Fruit fly (Drosophila melanogaster) whole organism, embryonic: ENCODE data around the gene CG33669.
A peak's percentile ranks its signal among the peaks of the same experiment; 100 is the strongest.

Experiments
- Asciz ChIP-seq: fragments of 200-800 bp; sonication (Bioruptor generic); optimal IDR thresholded peaks from 2 replicates; lab custom pipeline; 2017; ENCODE audit warnings: missing biosample characterization, mild to moderate bottlenecking, missing genetic modification characterization, missing genetic modification reagents
- Atf6 ChIP-seq: fragments of 200-800 bp; sonication (Bioruptor generic); IDR thresholded peaks from 2 replicates; pipeline ENCODE4 v1.3.6; 2022; ENCODE audit warnings: missing biosample characterization, missing genetic modification characterization
- CG10321 ChIP-seq: fragments of 200-800 bp; sonication (Bioruptor generic); IDR thresholded peaks from 2 replicates; pipeline ENCODE4 v1.3.6; 2022; ENCODE audit warnings: missing biosample characterization, missing genetic modification characterization
- CG10431 ChIP-seq: fragments of 200-800 bp; sonication (Bioruptor generic); optimal IDR thresholded peaks from 3 replicates; lab custom pipeline; 2018; ENCODE audit warnings: missing biosample characterization, mild to moderate bottlenecking, missing genetic modification characterization
- CG11504 ChIP-seq: fragments of 200-800 bp; sonication (Bioruptor generic); optimal IDR thresholded peaks from 3 replicates; lab custom pipeline; 2019; ENCODE audit warnings: missing biosample characterization, mild to moderate bottlenecking, missing genetic modification characterization, moderate library complexity
- CG12155 ChIP-seq: fragments of 200-800 bp; sonication (Bioruptor generic); optimal IDR thresholded peaks from 3 replicates; lab custom pipeline; 2016; ENCODE audit warnings: missing biosample characterization, missing genetic modification characterization
- CG12236 ChIP-seq: fragments of 200-800 bp; sonication (Bioruptor generic); optimal IDR thresholded peaks from 2 replicates; lab custom pipeline; 2016; ENCODE audit warnings: missing biosample characterization, missing genetic modification characterization
- CG13287 ChIP-seq: fragments of 200-800 bp; sonication (Bioruptor generic); IDR thresholded peaks from 2 replicates; pipeline ENCODE4 v1.3.6; 2022; ENCODE audit warnings: missing biosample characterization, missing genetic modification characterization; ENCODE audit not compliant: partially characterized antibody
- CG13424 ChIP-seq: fragments of 200-800 bp; sonication (Bioruptor generic); optimal IDR thresholded peaks from 2 replicates; lab custom pipeline; 2019; ENCODE audit warnings: missing biosample characterization, mild to moderate bottlenecking, missing genetic modification characterization, moderate library complexity
- CG14965 ChIP-seq: fragments of 200-800 bp; sonication (Bioruptor generic); optimal IDR thresholded peaks from 2 replicates; lab custom pipeline; 2016; ENCODE audit warnings: missing biosample characterization, missing genetic modification characterization, borderline replicate concordance
- CG15479 ChIP-seq: fragments of 200-800 bp; sonication (Bioruptor generic); optimal IDR thresholded peaks from 3 replicates; lab custom pipeline; 2019; ENCODE audit warnings: missing biosample characterization, mild to moderate bottlenecking, missing genetic modification characterization, moderate library complexity
- CG1603 ChIP-seq: fragments of 200-800 bp; sonication (Bioruptor generic); optimal IDR thresholded peaks from 2 replicates; lab custom pipeline; 2019; ENCODE audit warnings: missing biosample characterization, mild to moderate bottlenecking, missing genetic modification characterization, moderate library complexity
- CG17612 ChIP-seq: fragments of 200-800 bp; sonication (Bioruptor generic); IDR thresholded peaks from 2 replicates; pipeline ENCODE4 v1.3.6; 2022; ENCODE audit warnings: missing biosample characterization, missing genetic modification characterization
- CG18476 ChIP-seq: fragments of 200-800 bp; sonication (Bioruptor generic); optimal IDR thresholded peaks from 2 replicates; lab custom pipeline; 2016; ENCODE audit warnings: missing biosample characterization, mild to moderate bottlenecking, missing genetic modification characterization
- CG2199 ChIP-seq: fragments of 200-800 bp; sonication (Bioruptor generic); IDR thresholded peaks from 3 replicates; pipeline ENCODE4 v1.3.6; 2022; ENCODE audit warnings: missing biosample characterization, missing genetic modification characterization
- CG30403 ChIP-seq: fragments of 200-800 bp; sonication (Bioruptor generic); optimal IDR thresholded peaks from 3 replicates; lab custom pipeline; 2016; ENCODE audit warnings: missing biosample characterization, missing genetic modification characterization
- CG31388 ChIP-seq: fragments of 200-800 bp; sonication (Bioruptor generic); optimal IDR thresholded peaks from 2 replicates; lab custom pipeline; 2016; ENCODE audit warnings: missing biosample characterization, missing genetic modification characterization
- CG3163 ChIP-seq: fragments of 200-800 bp; sonication (Bioruptor generic); optimal IDR thresholded peaks from 3 replicates; lab custom pipeline; 2016; ENCODE audit warnings: missing biosample characterization, missing genetic modification characterization
- CG32532 ChIP-seq: fragments of 200-800 bp; sonication (Bioruptor generic); IDR thresholded peaks from 2 replicates; pipeline ENCODE4 v1.3.6; 2022; ENCODE audit warnings: missing biosample characterization, missing genetic modification characterization
- CG34224 ChIP-seq: fragments of 200-800 bp; sonication (Bioruptor generic); IDR thresholded peaks from 3 replicates; pipeline ENCODE4 v1.3.6; 2022; ENCODE audit warnings: missing biosample characterization, missing genetic modification characterization; ENCODE audit not compliant: partially characterized antibody
- CG3838 ChIP-seq: fragments of 200-800 bp; sonication (Bioruptor generic); optimal IDR thresholded peaks from 3 replicates; lab custom pipeline; 2016; ENCODE audit warnings: missing biosample characterization, missing genetic modification characterization
- CG4707 ChIP-seq: fragments of 200-800 bp; sonication (Bioruptor generic); optimal IDR thresholded peaks from 2 replicates; lab custom pipeline; 2018; ENCODE audit warnings: missing biosample characterization, mild to moderate bottlenecking, missing genetic modification characterization, moderate library complexity
- CG6254 ChIP-seq: fragments of 200-800 bp; sonication (Bioruptor generic); optimal IDR thresholded peaks from 3 replicates; lab custom pipeline; 2017; ENCODE audit warnings: mild to moderate bottlenecking, missing biosample characterization, missing genetic modification reagents, missing genetic modification characterization
- CG6813 ChIP-seq: fragments of 200-800 bp; sonication (Bioruptor generic); optimal IDR thresholded peaks from 2 replicates; lab custom pipeline; 2017; ENCODE audit warnings: missing biosample characterization, missing genetic modification characterization, mild to moderate bottlenecking, moderate library complexity, missing genetic modification reagents
- CG9727 ChIP-seq: fragments of 200-800 bp; sonication (Bioruptor generic); optimal IDR thresholded peaks from 3 replicates; lab custom pipeline; 2017; ENCODE audit warnings: missing biosample characterization, mild to moderate bottlenecking, missing genetic modification characterization
- CG9876 ChIP-seq: fragments of 200-800 bp; sonication (Bioruptor generic); optimal IDR thresholded peaks from 2 replicates; lab custom pipeline; 2016; ENCODE audit warnings: missing biosample characterization, missing genetic modification characterization
- CHES-1-like ChIP-seq: fragments of 200-800 bp; sonication (Bioruptor generic); optimal IDR thresholded peaks from 2 replicates; lab custom pipeline; 2016; ENCODE audit warnings: missing biosample characterization, missing genetic modification characterization
- Chrac-16 ChIP-seq: fragments of 200-800 bp; sonication (Bioruptor generic); optimal IDR thresholded peaks from 3 replicates; lab custom pipeline; 2016; ENCODE audit warnings: missing biosample characterization, missing genetic modification characterization
- Doc3 ChIP-seq: fragments of 200-800 bp; sonication (Bioruptor generic); IDR thresholded peaks from 3 replicates; pipeline ENCODE4 v1.3.6; 2022; ENCODE audit warnings: missing biosample characterization, missing genetic modification characterization; ENCODE audit not compliant: partially characterized antibody
- H2.0 ChIP-seq: fragments of 200-800 bp; sonication (Bioruptor generic); IDR thresholded peaks from 2 replicates; pipeline ENCODE4 v1.3.6; 2022; ENCODE audit warnings: missing biosample characterization, missing genetic modification characterization
- HLH4C ChIP-seq: fragments of 200-800 bp; sonication (Bioruptor generic); IDR thresholded peaks from 3 replicates; pipeline ENCODE4 v1.3.6; 2022; ENCODE audit warnings: missing biosample characterization, missing genetic modification characterization; ENCODE audit not compliant: partially characterized antibody
- HmgD ChIP-seq: fragments of 200-800 bp; sonication (Bioruptor generic); optimal IDR thresholded peaks from 3 replicates; lab custom pipeline; 2016; ENCODE audit warnings: missing biosample characterization, missing genetic modification characterization
- Hr78 ChIP-seq, 2 experiments: fragments of 200-800 bp in 1 of 2; fragments of >200 bp in 1 of 2; sonication (Bioruptor generic) in 1 of 2; optimal IDR thresholded peaks; 2 replicates each; lab custom pipeline; 2017 to 2019; ENCODE audit warnings: missing biosample characterization in 2 of 2, missing genetic modification characterization in 2 of 2, mild to moderate bottlenecking in 1 of 2, moderate library complexity in 1 of 2
- NC2β ChIP-seq: fragments of 200-800 bp; sonication (Bioruptor generic); optimal IDR thresholded peaks from 2 replicates; lab custom pipeline; 2016; ENCODE audit warnings: missing biosample characterization, missing genetic modification characterization
- PHDP ChIP-seq: fragments of 200-800 bp; sonication (Bioruptor generic); optimal IDR thresholded peaks from 3 replicates; lab custom pipeline; 2018; ENCODE audit warnings: missing biosample characterization, mild to moderate bottlenecking, missing genetic modification characterization, moderate library complexity
- Pdp1 ChIP-seq, 2 experiments: fragments of 200-800 bp; sonication (Bioruptor generic); optimal IDR thresholded peaks; 3 replicates each; lab custom pipeline; 2016; ENCODE audit warnings: missing biosample characterization in 2 of 2, missing genetic modification characterization in 2 of 2, mild to moderate bottlenecking in 1 of 2, moderate library complexity in 1 of 2
- Vsx1 ChIP-seq: fragments of 200-800 bp; sonication (Bioruptor generic); optimal IDR thresholded peaks from 2 replicates; lab custom pipeline; 2017; ENCODE audit warnings: missing biosample characterization, mild to moderate bottlenecking, missing genetic modification characterization, missing genetic modification reagents
- amos ChIP-seq: fragments of 200-800 bp; sonication (Bioruptor generic); IDR thresholded peaks from 2 replicates; pipeline ENCODE4 v1.3.6; 2022; ENCODE audit warnings: missing biosample characterization, missing genetic modification characterization; ENCODE audit not compliant: partially characterized antibody
- ase ChIP-seq: fragments of 200-800 bp; sonication (Bioruptor generic); IDR thresholded peaks from 3 replicates; pipeline ENCODE4 v1.3.6; 2022; ENCODE audit warnings: missing biosample characterization, missing genetic modification characterization
- cg ChIP-seq: fragments of 200-800 bp; sonication (Bioruptor generic); optimal IDR thresholded peaks from 3 replicates; lab custom pipeline; 2019; ENCODE audit warnings: missing biosample characterization, mild to moderate bottlenecking, missing genetic modification characterization, moderate library complexity
- lab ChIP-seq: fragments of 200-800 bp; sonication (Bioruptor generic); optimal IDR thresholded peaks from 3 replicates; lab custom pipeline; 2017; ENCODE audit warnings: missing biosample characterization, missing genetic modification characterization, mild to moderate bottlenecking, moderate library complexity, missing genetic modification reagents
- mld ChIP-seq: fragments of 200-800 bp; sonication (Bioruptor generic); IDR thresholded peaks from 3 replicates; pipeline ENCODE4 v1.3.6; 2022; ENCODE audit warnings: missing biosample characterization, missing genetic modification characterization; ENCODE audit not compliant: partially characterized antibody
- nerfin-1 ChIP-seq: fragments of 200-800 bp; sonication (Bioruptor generic); optimal IDR thresholded peaks from 3 replicates; lab custom pipeline; 2019; ENCODE audit warnings: missing biosample characterization, mild to moderate bottlenecking, missing genetic modification characterization, moderate library complexity
- org-1 ChIP-seq: fragments of 200-800 bp; sonication (Bioruptor generic); optimal IDR thresholded peaks from 2 replicates; lab custom pipeline; 2017; ENCODE audit warnings: missing biosample characterization, missing genetic modification characterization
- otp ChIP-seq: fragments of 200-800 bp; sonication (Bioruptor generic); IDR thresholded peaks from 3 replicates; pipeline ENCODE4, ENCODE4 v1.3.6; 2022; ENCODE audit warnings: missing biosample characterization, missing genetic modification characterization
- pfk ChIP-seq: fragments of 200-800 bp; sonication (Bioruptor generic); optimal IDR thresholded peaks from 2 replicates; lab custom pipeline; 2018; ENCODE audit warnings: missing biosample characterization, mild to moderate bottlenecking, missing genetic modification characterization, moderate library complexity
- pzg ChIP-seq: fragments of 200-800 bp; sonication (Bioruptor generic); optimal IDR thresholded peaks from 3 replicates; lab custom pipeline; 2018; ENCODE audit warnings: missing biosample characterization, mild to moderate bottlenecking, missing genetic modification characterization, moderate library complexity
- toy ChIP-seq: fragments of 200-800 bp; sonication (Bioruptor generic); IDR thresholded peaks from 2 replicates; pipeline ENCODE4 v1.3.6; 2022; ENCODE audit warnings: missing biosample characterization, missing genetic modification characterization
- zfh1 ChIP-seq: fragments of 200-800 bp; sonication (Bioruptor generic); IDR thresholded peaks from 3 replicates; pipeline ENCODE4 v1.3.6; 2022; ENCODE audit warnings: missing biosample characterization, missing genetic modification characterization

The CG33669 gene

dm6 chrX:6372769-6373197 is 27.1 kb downstream of the CG33669 start, which contains the start of gene PpV (continued):
- TF ChIP-seq CG6254 (GFP tag; lab: Kevin White, UChicago), result no peak
- TF ChIP-seq CG1603, result peak; percentile 62
- TF ChIP-seq CG10321, result no peak
- TF ChIP-seq mld (GFP tag; lab: Robert Waterston, UW), result no peak
- TF ChIP-seq H2.0 (GFP tag; lab: Robert Waterston, UW), result no peak
- TF ChIP-seq CG17612, result no peak
- TF ChIP-seq CG18476 (GFP tag; lab: Kevin White, UChicago), result no peak
- no peak for TF ChIP-seq CG15479 (GFP tag; lab: Kevin White, UChicago)
- TF ChIP-seq CG30403 (GFP tag; lab: Kevin White, UChicago), result no peak
- TF ChIP-seq HmgD (GFP tag; lab: Kevin White, UChicago), result peak; percentile 41
- 0 out of 3 replicates have a peak, but pooled peaks have one; percentile 19 for TF ChIP-seq CG34224 (GFP tag; lab: Robert Waterston, UW)
- no peak for TF ChIP-seq NC2β (GFP tag; lab: Kevin White, UChicago)
- no peak for TF ChIP-seq toy (GFP tag; lab: Robert Waterston, UW)
- TF ChIP-seq Chrac-16, result no peak
- 0 out of 3 replicates have a peak, but pooled peaks have one; percentile 43 for TF ChIP-seq Doc3
- no peak for TF ChIP-seq CG6813
- TF ChIP-seq PHDP, result no peak
- TF ChIP-seq ase (GFP tag; lab: Robert Waterston, UW), result no peak
- TF ChIP-seq CG10431, result no peak
- TF ChIP-seq CG2199 (GFP tag; lab: Robert Waterston, UW), result no peak
- no peak for TF ChIP-seq Asciz (GFP tag; lab: Kevin White, UChicago)
- no peak for TF ChIP-seq zfh1 (GFP tag; lab: Robert Waterston, UW)
- TF ChIP-seq amos (GFP tag; lab: Robert Waterston, UW), result peak; percentile 50; the same call in 1 of the 2 replicates
- TF ChIP-seq lab (GFP tag; lab: Kevin White, UChicago), result no peak
- no peak for TF ChIP-seq CG31388 (GFP tag; lab: Kevin White, UChicago)
- TF ChIP-seq Atf6 (GFP tag; lab: Robert Waterston, UW), result no peak
- TF ChIP-seq CG32532, result no peak
- no peak for TF ChIP-seq cg (GFP tag; lab: Kevin White, UChicago)
- TF ChIP-seq CG9727, result no peak
- TF ChIP-seq CG12236 (GFP tag; lab: Kevin White, UChicago), result no peak
- TF ChIP-seq otp (GFP tag; lab: Robert Waterston, UW), result peak; percentile 56; the same call in 1 of the 3 replicates
- no peak for TF ChIP-seq CG9876
- TF ChIP-seq pfk (GFP tag; lab: Kevin White, UChicago), result no peak
- no peak for TF ChIP-seq org-1 (GFP tag; lab: Kevin White, UChicago)
- peak; percentile 58 for TF ChIP-seq CG13287
- TF ChIP-seq Pdp1 (GFP tag; optimal IDR thresholded peaks at IDR 0.05; lab: Kevin White, UChicago), result peak in 1 of 2 experiments; percentile 22
- TF ChIP-seq pzg (GFP tag; lab: Kevin White, UChicago), result peak; percentile 93
- TF ChIP-seq Hr78 (GFP tag; optimal IDR thresholded peaks at IDR 0.05; lab: Kevin White, UChicago), result no peak
- TF ChIP-seq CG11504, result peak; percentile 32
- TF ChIP-seq CG3163 (GFP tag; lab: Kevin White, UChicago), result no peak
- no peak for TF ChIP-seq CG14965 (GFP tag; lab: Kevin White, UChicago)
- no peak for TF ChIP-seq CG4707 (GFP tag; lab: Kevin White, UChicago)
- no peak for TF ChIP-seq CG3838 (GFP tag; lab: Kevin White, UChicago)
- no peak for TF ChIP-seq CHES-1-like (GFP tag; lab: Kevin White, UChicago)
- TF ChIP-seq CG13424, result peak; percentile 13
- 0 out of 3 replicates have a peak, but pooled peaks have one; percentile 31 for TF ChIP-seq HLH4C (GFP tag; lab: Robert Waterston, UW)
- TF ChIP-seq nerfin-1 (tag; lab: Kevin White, UChicago), result no peak
- TF ChIP-seq Vsx1 (GFP tag; lab: Kevin White, UChicago), result no peak
- TF ChIP-seq CG12155 (GFP tag; lab: Kevin White, UChicago), result no peak
